Fruit fly (Drosophila melanogaster) whole organism, pupa: Measurements from ENCODE around the gene Nubpl.

Source experiments
- CG10348 ChIP-seq: fragments of 200-800 bp; sonication (Bioruptor generic); IDR thresholded peaks from 2 replicates; pipeline ENCODE4 v1.3.6; 2022; ENCODE audit warnings: missing biosample characterization, missing genetic modification characterization
- CG17806 ChIP-seq: fragments of 200-800 bp; sonication (Bioruptor generic); optimal IDR thresholded peaks from 2 replicates; lab custom pipeline; 2018; ENCODE audit warnings: missing biosample characterization, mild to moderate bottlenecking, missing genetic modification characterization, moderate library complexity
- CG32121 ChIP-seq: fragments of 200-800 bp; sonication (Bioruptor generic); IDR thresholded peaks from 2 replicates; pipeline ENCODE4 v1.3.6; 2022; ENCODE audit warnings: missing biosample characterization, missing genetic modification characterization
- Ets98B ChIP-seq: fragments of 200-800 bp; sonication (Bioruptor generic); IDR thresholded peaks from 2 replicates; pipeline ENCODE4 v1.3.6; 2022; ENCODE audit warnings: missing biosample characterization, missing genetic modification characterization
- gl ChIP-seq: fragments of 200-800 bp; sonication (Bioruptor generic); optimal IDR thresholded peaks from 2 replicates; lab custom pipeline; 2018; ENCODE audit warnings: missing biosample characterization, mild to moderate bottlenecking, missing genetic modification characterization

- no peak for TF ChIP-seq CG10348 (GFP tag; lab: Robert Waterston, UW)
- no peak for TF ChIP-seq CG17806 (tag; lab: Kevin White, UChicago)
- no peak for TF ChIP-seq Ets98B
- no peak for TF ChIP-seq gl (tag; lab: Kevin White, UChicago)
- no peak for TF ChIP-seq CG32121 (GFP tag; lab: Robert Waterston, UW)
These were observed 8.5 kb downstream of the Nubpl start for dm6 chr2L:22248230-22248629.
